Worm (Caenorhabditis elegans) whole organism, L3 larva: ENCODE measurements around the gene sftb-6.

Source experiments
- ceh-82 ChIP-seq: fragments of 150-350 bp; optimal IDR thresholded peaks from 2 replicates; lab custom pipeline; 2014; ENCODE audit warnings: missing biosample characterization, missing genetic modification characterization
- jun-1 ChIP-seq: fragments of 150-350 bp; optimal IDR thresholded peaks from 2 replicates; lab custom pipeline; 2014; ENCODE audit warnings: missing biosample characterization, missing genetic modification reagents, missing genetic modification characterization
- ztf-11 ChIP-seq: fragments of 150-350 bp; optimal IDR thresholded peaks from 2 replicates; lab custom pipeline; 2014; ENCODE audit warnings: missing biosample characterization, missing genetic modification characterization
- ztf-4 ChIP-seq: fragments of 150-350 bp; optimal IDR thresholded peaks from 2 replicates; lab custom pipeline; 2014; ENCODE audit warnings: missing biosample characterization, missing genetic modification characterization

- no peak for TF ChIP-seq jun-1 (tag; lab: Kevin White, UChicago)
- TF ChIP-seq ztf-11 (tag; lab: Kevin White, UChicago), result no peak
- no peak for TF ChIP-seq ztf-4 (tag; lab: Kevin White, UChicago)
- no peak for TF ChIP-seq ceh-82 (tag; lab: Kevin White, UChicago)
Measured at ce11 chrII:68757-69156, 29.4 kb upstream of the sftb-6 start.
